Fruit fly (Drosophila melanogaster) whole organism, embryonic: ENCODE measurements around the gene CycC.

Experiments used
- CG10274 ChIP-seq: fragments of 200-800 bp; sonication (Bioruptor generic); optimal IDR thresholded peaks from 3 replicates; lab custom pipeline; 2017; ENCODE audit warnings: missing biosample characterization, mild to moderate bottlenecking, missing genetic modification characterization
- CG11093 ChIP-seq: fragments of 200-800 bp; sonication (Bioruptor generic); IDR thresholded peaks from 3 replicates; pipeline ENCODE4 v1.3.6; 2022; ENCODE audit warnings: missing biosample characterization, missing genetic modification characterization
- CG14860 ChIP-seq: fragments of 200-800 bp; sonication (Bioruptor generic); IDR thresholded peaks from 3 replicates; pipeline ENCODE4 v1.3.6; 2022; ENCODE audit warnings: missing biosample characterization, missing genetic modification characterization; ENCODE audit not compliant: partially characterized antibody
- CG15073 ChIP-seq: fragments of 200-800 bp; sonication (Bioruptor generic); optimal IDR thresholded peaks from 2 replicates; lab custom pipeline; 2016; ENCODE audit warnings: missing biosample characterization, missing genetic modification characterization
- CG15514 ChIP-seq: fragments of 200-800 bp; sonication (Bioruptor generic); optimal IDR thresholded peaks from 3 replicates; lab custom pipeline; 2017; ENCODE audit warnings: missing biosample characterization, missing genetic modification characterization, mild to moderate bottlenecking, moderate library complexity, missing genetic modification reagents
- CG15696 ChIP-seq: fragments of 200-800 bp; sonication (Bioruptor generic); optimal IDR thresholded peaks from 2 replicates; lab custom pipeline; 2019; ENCODE audit warnings: missing biosample characterization, mild to moderate bottlenecking, missing genetic modification characterization, moderate library complexity
- CG1602 ChIP-seq: fragments of 200-800 bp; sonication (Bioruptor generic); optimal IDR thresholded peaks from 3 replicates; lab custom pipeline; 2016; ENCODE audit warnings: missing biosample characterization, missing genetic modification characterization
- CG1792 ChIP-seq: fragments of 200-800 bp; sonication (Bioruptor generic); optimal IDR thresholded peaks from 2 replicates; lab custom pipeline; 2016; ENCODE audit warnings: missing biosample characterization, missing genetic modification characterization
- CG2889 ChIP-seq: fragments of 200-800 bp; sonication (Bioruptor generic); IDR thresholded peaks from 3 replicates; pipeline ENCODE4 v1.3.6; 2022; ENCODE audit warnings: missing biosample characterization, missing genetic modification characterization
- CG3065 ChIP-seq: fragments of 200-800 bp; sonication (Bioruptor generic); optimal IDR thresholded peaks from 2 replicates; lab custom pipeline; 2016; ENCODE audit warnings: missing biosample characterization, missing genetic modification characterization
- CG31441 ChIP-seq: fragments of 200-800 bp; sonication (Bioruptor generic); IDR thresholded peaks from 2 replicates; pipeline ENCODE4 v1.3.6; 2022; ENCODE audit warnings: missing biosample characterization, missing genetic modification characterization
- CG3995 ChIP-seq: fragments of 200-800 bp; sonication (Bioruptor generic); optimal IDR thresholded peaks from 3 replicates; lab custom pipeline; 2016; ENCODE audit warnings: missing biosample characterization, missing genetic modification characterization
- CG4282 ChIP-seq: fragments of 200-800 bp; sonication (Bioruptor generic); optimal IDR thresholded peaks from 2 replicates; lab custom pipeline; 2016; ENCODE audit warnings: missing biosample characterization, missing genetic modification characterization
- CG4404 ChIP-seq: fragments of 200-800 bp; sonication (Bioruptor generic); IDR thresholded peaks from 2 replicates; pipeline ENCODE4 v1.3.6; 2022; ENCODE audit warnings: missing biosample characterization, missing genetic modification characterization
- CG4707 ChIP-seq: fragments of 200-800 bp; sonication (Bioruptor generic); optimal IDR thresholded peaks from 2 replicates; lab custom pipeline; 2018; ENCODE audit warnings: missing biosample characterization, mild to moderate bottlenecking, missing genetic modification characterization, moderate library complexity
- CG5245 ChIP-seq: fragments of 200-800 bp; sonication (Bioruptor generic); optimal IDR thresholded peaks from 3 replicates; lab custom pipeline; 2016; ENCODE audit warnings: missing biosample characterization, missing genetic modification characterization
- CG7786 ChIP-seq: fragments of 200-800 bp; sonication (Bioruptor generic); optimal IDR thresholded peaks from 2 replicates; lab custom pipeline; 2016; ENCODE audit warnings: missing biosample characterization, missing genetic modification characterization
- CG7963 ChIP-seq: fragments of 200-800 bp; sonication (Bioruptor generic); IDR thresholded peaks from 3 replicates; pipeline ENCODE4 v1.3.6; 2022; ENCODE audit warnings: missing biosample characterization, missing genetic modification characterization; ENCODE audit not compliant: partially characterized antibody
- CG8478 ChIP-seq: fragments of >200 bp; optimal IDR thresholded peaks from 2 replicates; lab custom pipeline; 2018
- CG8944 ChIP-seq: fragments of 200-800 bp; sonication (Bioruptor generic); optimal IDR thresholded peaks from 3 replicates; lab custom pipeline; 2016; ENCODE audit warnings: missing biosample characterization, missing genetic modification characterization
- CG9437 ChIP-seq: fragments of 200-800 bp; sonication (Bioruptor generic); optimal IDR thresholded peaks from 2 replicates; lab custom pipeline; 2018; ENCODE audit warnings: missing biosample characterization, mild to moderate bottlenecking, missing genetic modification characterization
- CG9797 ChIP-seq: fragments of 200-800 bp; sonication (Bioruptor generic); optimal IDR thresholded peaks from 3 replicates; lab custom pipeline; 2018; ENCODE audit warnings: missing biosample characterization, mild to moderate bottlenecking, missing genetic modification characterization
- CG9876 ChIP-seq: fragments of 200-800 bp; sonication (Bioruptor generic); optimal IDR thresholded peaks from 2 replicates; lab custom pipeline; 2016; ENCODE audit warnings: missing biosample characterization, missing genetic modification characterization
- Camta ChIP-seq: fragments of 200-800 bp; sonication (Bioruptor generic); optimal IDR thresholded peaks from 2 replicates; lab custom pipeline; 2016; ENCODE audit warnings: missing biosample characterization, missing genetic modification characterization
- Doc3 ChIP-seq: fragments of 200-800 bp; sonication (Bioruptor generic); IDR thresholded peaks from 3 replicates; pipeline ENCODE4 v1.3.6; 2022; ENCODE audit warnings: missing biosample characterization, missing genetic modification characterization; ENCODE audit not compliant: partially characterized antibody
- Dref ChIP-seq: fragments of 200-800 bp; sonication (Bioruptor generic); IDR thresholded peaks from 2 replicates; pipeline ENCODE4 v1.3.6; 2022; ENCODE audit warnings: missing biosample characterization, missing genetic modification characterization
- Elba2 ChIP-seq: fragments of 200-800 bp; sonication (Bioruptor generic); optimal IDR thresholded peaks from 3 replicates; lab custom pipeline; 2016; ENCODE audit warnings: missing biosample characterization, missing genetic modification characterization
- H15 ChIP-seq: fragments of 200-800 bp; sonication (Bioruptor generic); IDR thresholded peaks from 3 replicates; pipeline ENCODE4 v1.3.6; 2022; ENCODE audit warnings: missing biosample characterization, missing genetic modification characterization
- HmgZ ChIP-seq: fragments of 200-800 bp; sonication (Bioruptor generic); optimal IDR thresholded peaks from 2 replicates; lab custom pipeline; 2018; ENCODE audit warnings: missing biosample characterization, mild to moderate bottlenecking, missing genetic modification characterization
- Jarid2 ChIP-seq: fragments of 200-800 bp; sonication (Bioruptor generic); optimal IDR thresholded peaks from 3 replicates; lab custom pipeline; 2017; ENCODE audit warnings: mild to moderate bottlenecking, missing biosample characterization, missing genetic modification reagents, missing genetic modification characterization
- Lpt ChIP-seq: fragments of >200 bp; optimal IDR thresholded peaks from 2 replicates; lab custom pipeline; 2018; ENCODE audit warnings: missing biosample characterization, missing genetic modification characterization
- Meics ChIP-seq: fragments of 200-800 bp; sonication (Bioruptor generic); optimal IDR thresholded peaks from 2 replicates; lab custom pipeline; 2017; ENCODE audit warnings: missing biosample characterization, mild to moderate bottlenecking, missing genetic modification characterization
- NFAT ChIP-seq: fragments of 200-800 bp; sonication (Bioruptor generic); IDR thresholded peaks from 2 replicates; pipeline ENCODE4 v1.3.6; 2022; ENCODE audit warnings: missing biosample characterization, missing genetic modification characterization
- Opbp ChIP-seq: fragments of 200-800 bp; sonication (Bioruptor generic); IDR thresholded peaks from 3 replicates; pipeline ENCODE4 v1.3.6; 2022; ENCODE audit warnings: missing biosample characterization, missing genetic modification characterization; ENCODE audit not compliant: partially characterized antibody
- Trl ChIP-seq, 3 experiments: fragments of >200 bp in 2 of 3; fragments of 200-800 bp in 1 of 3; sonication (Bioruptor generic) in 1 of 3; optimal IDR thresholded peaks; 2 replicates in 1 of 3; 3 replicates in 2 of 3; lab custom pipeline; 2016 to 2017; ENCODE audit warnings: missing biosample characterization in 1 of 3, missing genetic modification characterization in 1 of 3
- amos ChIP-seq: fragments of 200-800 bp; sonication (Bioruptor generic); IDR thresholded peaks from 2 replicates; pipeline ENCODE4 v1.3.6; 2022; ENCODE audit warnings: missing biosample characterization, missing genetic modification characterization; ENCODE audit not compliant: partially characterized antibody
- ap ChIP-seq: fragments of 200-800 bp; sonication (Bioruptor generic); IDR thresholded peaks from 2 replicates; pipeline ENCODE4 v1.3.6; 2022; ENCODE audit warnings: missing biosample characterization, missing genetic modification characterization
- ato ChIP-seq: fragments of 200-800 bp; sonication (Bioruptor generic); IDR thresholded peaks from 2 replicates; pipeline ENCODE4 v1.3.6; 2022; ENCODE audit warnings: missing biosample characterization, missing genetic modification characterization; ENCODE audit not compliant: partially characterized antibody
- crc ChIP-seq: fragments of 200-800 bp; sonication (Bioruptor generic); optimal IDR thresholded peaks from 2 replicates; lab custom pipeline; 2016; ENCODE audit warnings: missing biosample characterization, missing genetic modification characterization
- crp ChIP-seq, 2 experiments: fragments of 200-800 bp; sonication (Bioruptor generic); optimal IDR thresholded peaks; 2 replicates in 1 of 2; 3 replicates in 1 of 2; lab custom pipeline; 2017; ENCODE audit warnings: missing biosample characterization in 2 of 2, missing genetic modification characterization in 2 of 2, mild to moderate bottlenecking in 1 of 2, moderate library complexity in 1 of 2
- ems ChIP-seq: fragments of 200-800 bp; sonication (Bioruptor generic); optimal IDR thresholded peaks from 3 replicates; lab custom pipeline; 2016; ENCODE audit warnings: missing biosample characterization, missing genetic modification characterization
- grau ChIP-seq: fragments of 200-800 bp; optimal IDR thresholded peaks from 3 replicates; lab custom pipeline; 2019; ENCODE audit warnings: missing biosample characterization, mild to moderate bottlenecking, missing genetic modification characterization, moderate library complexity
- ham ChIP-seq: fragments of 200-800 bp; sonication (Bioruptor generic); IDR thresholded peaks from 2 replicates; pipeline ENCODE4 v1.3.6; 2022; ENCODE audit warnings: missing biosample characterization, missing genetic modification characterization
- kay ChIP-seq: fragments of 200-800 bp; sonication (Bioruptor generic); optimal IDR thresholded peaks from 2 replicates; lab custom pipeline; 2016; ENCODE audit warnings: missing biosample characterization, missing genetic modification characterization
- nau ChIP-seq: fragments of 200-800 bp; sonication (Bioruptor generic); optimal IDR thresholded peaks from 3 replicates; lab custom pipeline; 2017; ENCODE audit warnings: missing biosample characterization, mild to moderate bottlenecking, missing genetic modification characterization, missing genetic modification reagents
- salm ChIP-seq: fragments of 200-800 bp; sonication (Bioruptor generic); optimal IDR thresholded peaks from 2 replicates; lab custom pipeline; 2018; ENCODE audit warnings: missing biosample characterization, mild to moderate bottlenecking, missing genetic modification characterization
- slbo ChIP-seq: fragments of 200-800 bp; sonication (Bioruptor generic); IDR thresholded peaks from 2 replicates; pipeline ENCODE4 v1.3.6; 2022; ENCODE audit warnings: missing biosample characterization, missing genetic modification characterization
- toy ChIP-seq: fragments of 200-800 bp; sonication (Bioruptor generic); IDR thresholded peaks from 2 replicates; pipeline ENCODE4 v1.3.6; 2022; ENCODE audit warnings: missing biosample characterization, missing genetic modification characterization

Gene CycC

dm6 chr3R:14893791-14894782, 4.1 kb upstream of the CycC start, which contains the start of gene Dph2 (continued):
- TF ChIP-seq CG5245 = no peak
- TF ChIP-seq toy (GFP tag; lab: Robert Waterston, UW) = peak; percentile 47; the same call in 1 of the 2 replicates
- TF ChIP-seq CG15514 = peak; percentile 66
- TF ChIP-seq Meics (GFP tag; lab: Kevin White, UChicago) = peak; percentile 80
- TF ChIP-seq salm (tag; lab: Kevin White, UChicago) = peak; percentile 41
- peak; percentile 33; the same call in 1 of the 2 replicates for TF ChIP-seq CG4404 (GFP tag; lab: Robert Waterston, UW)
- peak; percentile 60 for TF ChIP-seq CG1602
- no peak for TF ChIP-seq CG15073 (GFP tag; lab: Kevin White, UChicago)
- no peak for TF ChIP-seq ham (GFP tag; lab: Robert Waterston, UW)
- peak; percentile 48; the same call in 1 of the 3 replicates for TF ChIP-seq H15 (GFP tag; lab: Robert Waterston, UW)
- TF ChIP-seq Lpt (GFP tag; lab: Kevin White, UChicago) = no peak
- TF ChIP-seq Trl (optimal IDR thresholded peaks at IDR 0.05; lab: Kevin White, UChicago) = no peak
- peak; percentile 20 for TF ChIP-seq Trl (GFP tag; optimal IDR thresholded peaks at IDR 0.05; lab: Kevin White, UChicago)
- peak; percentile 89 for TF ChIP-seq CG3995 (GFP tag; lab: Kevin White, UChicago)
- TF ChIP-seq kay = no peak
- TF ChIP-seq CG7786 = peak; percentile 20
- TF ChIP-seq CG9876 (GFP tag; lab: Kevin White, UChicago) = peak; percentile 39
- TF ChIP-seq ato (GFP tag; lab: Robert Waterston, UW) = no peak
- no peak for TF ChIP-seq CG7963 (GFP tag; lab: Robert Waterston, UW)
- peak; percentile 70 for TF ChIP-seq HmgZ (tag; lab: Kevin White, UChicago)
- no peak for TF ChIP-seq CG1792 (GFP tag; lab: Kevin White, UChicago)
- TF ChIP-seq ap = peak; percentile 84
- TF ChIP-seq CG4282 (GFP tag; lab: Kevin White, UChicago) = peak; percentile 18
- no peak for TF ChIP-seq Elba2 (GFP tag; lab: Kevin White, UChicago)
- TF ChIP-seq slbo (GFP tag; lab: Robert Waterston, UW) = peak; percentile 93
- no peak for TF ChIP-seq CG3065 (GFP tag; lab: Kevin White, UChicago)
- no peak for TF ChIP-seq CG8478 (lab: Kevin White, UChicago)
- no peak for TF ChIP-seq Jarid2 (GFP tag; lab: Kevin White, UChicago)
- TF ChIP-seq CG9797 (GFP tag; lab: Kevin White, UChicago) = no peak
- TF ChIP-seq CG10274 = no peak
- TF ChIP-seq Camta = peak; percentile 3
- TF ChIP-seq amos (GFP tag; lab: Robert Waterston, UW) = 0 out of 2 replicates have a peak, but pooled peaks have one; percentile 18
- TF ChIP-seq CG11093 (GFP tag; lab: Robert Waterston, UW) = peak; percentile 59; the same call in 1 of the 3 replicates
- no peak for TF ChIP-seq nau (GFP tag; lab: Kevin White, UChicago)
- TF ChIP-seq CG31441 = peak; percentile 86
- TF ChIP-seq CG9437 (GFP tag; lab: Kevin White, UChicago) = peak; percentile 81
- TF ChIP-seq Doc3 = no peak
- peak; percentile 81 for TF ChIP-seq NFAT
- TF ChIP-seq crp (GFP tag; optimal IDR thresholded peaks at IDR 0.05; lab: Kevin White, UChicago) = no peak
- TF ChIP-seq crc = no peak
- peak; percentile 84 for TF ChIP-seq grau (tag; lab: Kevin White, UChicago)
- TF ChIP-seq CG15696 = peak; percentile 70
- TF ChIP-seq ems (GFP tag; lab: Kevin White, UChicago) = peak; percentile 17
- TF ChIP-seq Dref (GFP tag; lab: Robert Waterston, UW) = peak; percentile 32; the same call in 1 of the 2 replicates
- no peak for TF ChIP-seq CG4707 (GFP tag; lab: Kevin White, UChicago)
- TF ChIP-seq CG2889 (GFP tag; lab: Robert Waterston, UW) = peak; percentile 65; the same call in 2 of the 3 replicates
- peak; percentile 8 for TF ChIP-seq CG8944 (GFP tag; lab: Kevin White, UChicago)
- no peak for TF ChIP-seq Opbp (GFP tag; lab: Robert Waterston, UW)
- TF ChIP-seq CG14860 = no peak
